Worm (Caenorhabditis elegans) whole organism, midembryonic: ENCODE data around the gene trxr-1.

ENCODE experiments used
- flt-1 ChIP-seq: fragments of 200-800 bp; sonication (Bioruptor generic); IDR thresholded peaks from 2 replicates; pipeline ENCODE4 v1.3.6; 2022; ENCODE audit warnings: missing genetic modification characterization, missing compliant biosample characterization
- ztf-23 ChIP-seq: fragments of 200-800 bp; sonication (Bioruptor generic); IDR thresholded peaks from 2 replicates; pipeline ENCODE4 v1.3.6; 2022; ENCODE audit warnings: missing genetic modification reagents, missing genetic modification characterization, missing compliant biosample characterization

DNA sequence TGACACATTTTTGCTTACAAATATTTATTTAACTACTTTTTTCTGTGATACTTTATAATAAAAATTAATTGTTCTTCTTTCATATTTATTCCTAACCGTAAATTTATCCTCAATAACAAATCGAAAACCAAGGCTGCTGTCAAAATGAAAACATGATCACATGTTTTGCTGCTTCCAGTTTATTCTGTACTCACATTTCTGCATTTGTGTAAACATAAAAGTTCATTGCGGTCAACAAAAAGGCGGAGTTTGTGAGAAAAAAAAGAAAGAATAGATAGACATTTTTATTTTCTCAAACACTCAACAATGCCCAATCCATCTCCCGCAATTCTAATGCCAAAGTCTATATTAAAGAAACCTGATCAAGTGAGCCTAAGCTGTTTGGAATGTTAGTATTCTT is 24.1 kb downstream of the trxr-1 start, which contains the start of gene C06G3.3:
- no peak for TF ChIP-seq flt-1 (GFP tag; lab: Robert Waterston, UW)
- TF ChIP-seq ztf-23 (GFP tag; lab: Robert Waterston, UW), result no peak
